Worm (Caenorhabditis elegans) whole organism, mixed stage, embryonic: Measurements from ENCODE around the gene pmp-3.

Experiments used
- M03D4.4 ChIP-seq: sonication (generic microtip); optimal IDR thresholded peaks from 2 replicates; lab custom pipeline; 2017; ENCODE audit warnings: mild to moderate bottlenecking, missing genetic modification characterization, missing compliant biosample characterization
- bed-3 ChIP-seq: fragments of 200-800 bp; sonication (Bioruptor generic); optimal IDR thresholded peaks from 3 replicates; lab custom pipeline; 2018; ENCODE audit warnings: mild to moderate bottlenecking, missing genetic modification characterization, moderate library complexity, missing compliant biosample characterization
- blmp-1 ChIP-seq: fragments of 150-350 bp; optimal IDR thresholded peaks from 2 replicates; lab custom pipeline; 2014; ENCODE audit warnings: missing biosample characterization, missing genetic modification characterization
- ceh-39 ChIP-seq: fragments of 150-350 bp; optimal IDR thresholded peaks from 2 replicates; lab custom pipeline; 2014; ENCODE audit warnings: missing biosample characterization, missing genetic modification characterization
- ceh-43 ChIP-seq: fragments of 200-800 bp; sonication (Bioruptor generic); optimal IDR thresholded peaks from 2 replicates; lab custom pipeline; 2018; ENCODE audit warnings: mild to moderate bottlenecking, missing genetic modification characterization, moderate library complexity, missing compliant biosample characterization
- ceh-83 ChIP-seq: fragments of 200-800 bp; sonication (Bioruptor generic); optimal IDR thresholded peaks from 2 replicates; lab custom pipeline; 2018; ENCODE audit warnings: mild to moderate bottlenecking, missing genetic modification characterization, missing compliant biosample characterization
- ces-1 ChIP-seq: fragments of 150-350 bp; optimal IDR thresholded peaks from 2 replicates; lab custom pipeline; 2014; ENCODE audit warnings: missing biosample characterization, missing genetic modification reagents, missing genetic modification characterization
- cnd-1 ChIP-seq: fragments of 200-800 bp; sonication (Bioruptor generic); optimal IDR thresholded peaks from 2 replicates; lab custom pipeline; 2018; ENCODE audit warnings: mild to moderate bottlenecking, missing genetic modification characterization, missing compliant biosample characterization
- drap-1 ChIP-seq: fragments of 200-800 bp; sonication (Bioruptor generic); optimal IDR thresholded peaks from 3 replicates; lab custom pipeline; 2018; ENCODE audit warnings: mild to moderate bottlenecking, missing genetic modification characterization, missing compliant biosample characterization
- elt-1 ChIP-seq: sonication (generic microtip); optimal IDR thresholded peaks from 2 replicates; lab custom pipeline; 2017; ENCODE audit warnings: missing genetic modification characterization, mild to moderate bottlenecking, missing compliant biosample characterization, antibody characterized with exemption, moderate library complexity, borderline replicate concordance; ENCODE audit not compliant: insufficient read depth
- elt-3 ChIP-seq: fragments of 150-350 bp; optimal IDR thresholded peaks from 2 replicates; lab custom pipeline; 2014; ENCODE audit warnings: missing biosample characterization, missing genetic modification characterization
- flh-1 ChIP-seq: fragments of 200-800 bp; sonication (Bioruptor generic); optimal IDR thresholded peaks from 2 replicates; lab custom pipeline; 2018; ENCODE audit warnings: mild to moderate bottlenecking, missing genetic modification characterization, moderate library complexity, missing compliant biosample characterization
- ham-2 ChIP-seq: fragments of 200-800 bp; sonication (Bioruptor generic); optimal IDR thresholded peaks from 2 replicates; lab custom pipeline; 2018; ENCODE audit warnings: mild to moderate bottlenecking, missing genetic modification characterization, missing compliant biosample characterization
- hlh-1 ChIP-seq: fragments of 150-350 bp; optimal IDR thresholded peaks from 2 replicates; lab custom pipeline; 2014; ENCODE audit warnings: missing biosample characterization, missing genetic modification reagents, missing genetic modification characterization
- lin-13 ChIP-seq: fragments of 150-350 bp; optimal IDR thresholded peaks from 2 replicates; lab custom pipeline; 2014; ENCODE audit warnings: missing biosample characterization, missing genetic modification characterization
- lin-32 ChIP-seq: fragments of 200-800 bp; sonication (Bioruptor generic); optimal IDR thresholded peaks from 2 replicates; lab custom pipeline; 2018; ENCODE audit warnings: mild to moderate bottlenecking, missing genetic modification characterization, missing compliant biosample characterization
- lsy-2 ChIP-seq: fragments of 150-350 bp; optimal IDR thresholded peaks from 2 replicates; lab custom pipeline; 2014; ENCODE audit warnings: missing biosample characterization, missing genetic modification characterization
- mab-5 ChIP-seq: fragments of 150-350 bp; optimal IDR thresholded peaks from 2 replicates; lab custom pipeline; 2014; ENCODE audit warnings: missing biosample characterization, missing genetic modification characterization
- mep-1 ChIP-seq: fragments of 150-350 bp; optimal IDR thresholded peaks from 2 replicates; lab custom pipeline; 2017; ENCODE audit warnings: missing biosample characterization, missing genetic modification reagents, missing genetic modification characterization, inconsistent platforms
- mls-2 ChIP-seq: sonication (generic microtip); optimal IDR thresholded peaks from 2 replicates; lab custom pipeline; 2016; ENCODE audit warnings: mild to moderate bottlenecking, missing genetic modification characterization, moderate library complexity, missing compliant biosample characterization
- nhr-12 ChIP-seq: fragments of 150-350 bp; optimal IDR thresholded peaks from 2 replicates; lab custom pipeline; 2014; ENCODE audit warnings: missing biosample characterization, missing genetic modification characterization
- nhr-2 ChIP-seq: fragments of 150-350 bp; optimal IDR thresholded peaks from 2 replicates; lab custom pipeline; 2014; ENCODE audit warnings: missing biosample characterization, missing genetic modification characterization
- nhr-237 ChIP-seq: fragments of 150-350 bp; optimal IDR thresholded peaks from 2 replicates; lab custom pipeline; 2014; ENCODE audit warnings: missing biosample characterization, missing genetic modification characterization
- nhr-28 ChIP-seq: fragments of 150-350 bp; optimal IDR thresholded peaks from 2 replicates; lab custom pipeline; 2014; ENCODE audit warnings: missing biosample characterization, missing genetic modification characterization
- nhr-76 ChIP-seq: sonication (generic microtip); optimal IDR thresholded peaks from 2 replicates; lab custom pipeline; 2017; ENCODE audit warnings: missing biosample characterization, missing genetic modification characterization
- pha-4 ChIP-seq: fragments of 150-350 bp; optimal IDR thresholded peaks from 2 replicates; lab custom pipeline; 2018; ENCODE audit warnings: missing biosample characterization, missing genetic modification reagents, missing genetic modification characterization
- sem-2 ChIP-seq: fragments of 200-800 bp; sonication (Bioruptor generic); optimal IDR thresholded peaks from 2 replicates; lab custom pipeline; 2018; ENCODE audit warnings: mild to moderate bottlenecking, missing genetic modification characterization, missing compliant biosample characterization
- snpc-4 ChIP-seq: fragments of 150-350 bp; optimal IDR thresholded peaks from 2 replicates; lab custom pipeline; 2014; ENCODE audit warnings: missing biosample characterization, missing genetic modification characterization
- sptf-1 ChIP-seq: sonication (generic microtip); optimal IDR thresholded peaks from 2 replicates; lab custom pipeline; 2017; ENCODE audit warnings: mild to moderate bottlenecking, missing genetic modification characterization, moderate library complexity, missing compliant biosample characterization
- tbx-8 ChIP-seq: fragments of 200-800 bp; sonication (Bioruptor generic); optimal IDR thresholded peaks from 2 replicates; lab custom pipeline; 2018; ENCODE audit warnings: mild to moderate bottlenecking, missing genetic modification characterization, moderate library complexity, missing compliant biosample characterization
- unc-120 ChIP-seq: sonication (generic microtip); optimal IDR thresholded peaks from 2 replicates; lab custom pipeline; 2017; ENCODE audit warnings: missing genetic modification characterization, missing compliant biosample characterization; ENCODE audit not compliant: poor library complexity, severe bottlenecking
- unc-39 ChIP-seq: fragments of 150-350 bp; optimal IDR thresholded peaks from 2 replicates; lab custom pipeline; 2014; ENCODE audit warnings: missing biosample characterization, missing genetic modification characterization
- unc-62 ChIP-seq: fragments of 150-350 bp; optimal IDR thresholded peaks from 2 replicates; lab custom pipeline; 2014; ENCODE audit warnings: missing biosample characterization, missing genetic modification reagents, missing genetic modification characterization
- zip-8 ChIP-seq: fragments of 150-350 bp; optimal IDR thresholded peaks from 2 replicates; lab custom pipeline; 2014; ENCODE audit warnings: missing biosample characterization, missing genetic modification characterization
- ztf-11 ChIP-seq: fragments of 150-350 bp; optimal IDR thresholded peaks from 2 replicates; lab custom pipeline; 2014; ENCODE audit warnings: missing biosample characterization, missing genetic modification characterization

Gene pmp-3

DNA sequence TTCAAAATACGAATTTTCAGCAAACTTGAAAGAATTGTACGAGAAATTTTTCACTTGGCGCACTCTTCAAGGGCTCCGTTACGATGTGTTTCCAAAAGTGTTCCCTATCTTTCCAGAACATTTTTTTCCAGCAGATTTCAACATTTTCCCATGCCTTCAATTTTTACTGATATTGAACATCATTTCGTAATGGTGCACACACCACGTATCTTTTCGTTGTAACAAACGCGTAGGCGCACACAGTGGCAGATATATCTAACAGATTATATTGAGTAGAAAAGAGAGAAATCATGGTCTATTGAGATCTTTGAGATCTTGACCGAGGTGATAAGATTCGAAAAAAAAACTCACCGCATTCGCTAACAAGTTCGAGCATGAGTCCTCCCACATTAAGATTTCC lies 49.2 kb downstream of the pmp-3 start:
- TF ChIP-seq hlh-1 (tag; lab: Kevin White, UChicago): peak; percentile 50
- TF ChIP-seq unc-62: peak; percentile 32
- no peak for TF ChIP-seq unc-39 (tag; lab: Kevin White, UChicago)
- no peak for TF ChIP-seq elt-3
- TF ChIP-seq unc-120 (tag; lab: Kevin White, UChicago): peak; percentile 35

ce11 chrV:14696604-14697307 lies 50.2 kb downstream of the pmp-3 start, which contains the start of gene unc-112:
unc-112 (minus strand) TSS chrV:14696654.
- TF ChIP-seq bed-3 (GFP tag; lab: Kevin White, UChicago) (no peak), flh-1 (GFP tag; lab: Kevin White, UChicago) (no peak), elt-3 (peak; percentile 14), lin-32 (GFP tag; lab: Kevin White, UChicago) (no peak), blmp-1 (no peak), mab-5 (tag; lab: Kevin White, UChicago) (no peak), mls-2 (tag; lab: Kevin White, UChicago) (peak; percentile 89), pha-4 (peak; percentile 80), M03D4.4 (tag; lab: Kevin White, UChicago) (peak; percentile 42), ces-1 (peak; percentile 90), nhr-2 (tag; lab: Kevin White, UChicago) (peak; percentile 72), unc-62 (peak; percentile 97), lin-13 (tag; lab: Kevin White, UChicago) (peak; percentile 15), ztf-11 (tag; lab: Kevin White, UChicago) (peak; percentile 78), ceh-43 (GFP tag; lab: Kevin White, UChicago) (no peak), elt-1 (tag; lab: Kevin White, UChicago) (no peak), tbx-8 (no peak), ceh-39 (peak; percentile 6), sptf-1 (tag; lab: Kevin White, UChicago) (peak; percentile 77), drap-1 (GFP tag; lab: Kevin White, UChicago) (peak; percentile 91), unc-120 (tag; lab: Kevin White, UChicago) (peak; percentile 99), ceh-83 (GFP tag; lab: Kevin White, UChicago) (no peak), nhr-76 (tag; lab: Kevin White, UChicago) (no peak), lsy-2 (tag; lab: Kevin White, UChicago) (peak; percentile 35), hlh-1 (tag; lab: Kevin White, UChicago) (peak; percentile 98), unc-39 (tag; lab: Kevin White, UChicago) (no peak), cnd-1 (tag; lab: Kevin White, UChicago) (peak; percentile 76), nhr-12 (no peak), sem-2 (GFP tag; lab: Kevin White, UChicago) (no peak), mep-1 (tag; lab: Kevin White, UChicago) (peak; percentile 66), nhr-28 (tag; lab: Kevin White, UChicago) (no peak), zip-8 (tag; lab: Kevin White, UChicago) (no peak), nhr-237 (peak; percentile 31), snpc-4 (tag; lab: Kevin White, UChicago) (no peak), ham-2 (peak; percentile 86)
- TF ChIP-seq, all 35 proteins: peak for 19

DNA sequence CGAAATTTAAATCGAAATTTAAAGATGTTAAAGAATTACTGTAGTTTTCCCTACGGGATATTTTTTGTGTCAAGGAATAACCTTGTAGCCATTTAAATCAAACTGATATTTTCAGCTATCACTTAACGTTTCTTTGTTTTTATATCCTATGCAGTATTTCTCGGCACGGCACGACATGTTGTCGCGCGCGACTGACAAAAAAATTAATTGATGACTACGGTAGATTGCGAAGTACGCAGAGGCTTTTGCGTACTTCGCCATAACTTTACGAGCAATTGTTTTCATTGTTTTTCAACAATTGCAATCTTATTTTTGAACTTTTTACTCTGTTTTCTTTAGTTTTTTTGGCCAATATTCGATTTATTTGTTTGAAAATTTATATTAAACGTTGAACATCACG lies 51.5 kb downstream of the pmp-3 start:
- TF ChIP-seq lsy-2 (tag; lab: Kevin White, UChicago): peak; percentile 17
- TF ChIP-seq ces-1: no peak
- TF ChIP-seq lin-13 (tag; lab: Kevin White, UChicago): no peak
- no peak for TF ChIP-seq snpc-4 (tag; lab: Kevin White, UChicago)
- TF ChIP-seq sem-2 (GFP tag; lab: Kevin White, UChicago): no peak
- TF ChIP-seq hlh-1 (tag; lab: Kevin White, UChicago): no peak
- TF ChIP-seq flh-1 (GFP tag; lab: Kevin White, UChicago): no peak
